Worm (Caenorhabditis elegans) whole organism, young adult: ENCODE measurements around the gene mab-21.

ENCODE experiments used
- ama-1 ChIP-seq, 3 experiments: fragments of 150-350 bp in 1 of 3; sonication (generic microtip) in 2 of 3; optimal IDR thresholded peaks; 2 replicates each; lab custom pipeline; 2014 to 2018; ENCODE audit warnings: missing biosample characterization in 2 of 3, missing genetic modification characterization in 2 of 3, missing genetic modification reagents in 2 of 3
- dox-1 ChIP-seq: fragments of 200-800 bp; sonication (Bioruptor generic); IDR thresholded peaks from 2 replicates; pipeline ENCODE4 v1.3.6; 2022; ENCODE audit warnings: missing genetic modification reagents, missing genetic modification characterization, missing compliant biosample characterization
- hlh-12 ChIP-seq: sonication (generic microtip); optimal IDR thresholded peaks from 2 replicates; lab custom pipeline; 2016; ENCODE audit warnings: missing genetic modification characterization, missing compliant biosample characterization
- snpc-1.1 ChIP-seq: sonication (generic microtip); optimal IDR thresholded peaks from 2 replicates; lab custom pipeline; 2017; ENCODE audit warnings: missing genetic modification characterization, mild to moderate bottlenecking, missing compliant biosample characterization, antibody characterized with exemption, moderate library complexity, missing genotype, missing genetic modification reagents; ENCODE audit not compliant: insufficient read depth

DNA sequence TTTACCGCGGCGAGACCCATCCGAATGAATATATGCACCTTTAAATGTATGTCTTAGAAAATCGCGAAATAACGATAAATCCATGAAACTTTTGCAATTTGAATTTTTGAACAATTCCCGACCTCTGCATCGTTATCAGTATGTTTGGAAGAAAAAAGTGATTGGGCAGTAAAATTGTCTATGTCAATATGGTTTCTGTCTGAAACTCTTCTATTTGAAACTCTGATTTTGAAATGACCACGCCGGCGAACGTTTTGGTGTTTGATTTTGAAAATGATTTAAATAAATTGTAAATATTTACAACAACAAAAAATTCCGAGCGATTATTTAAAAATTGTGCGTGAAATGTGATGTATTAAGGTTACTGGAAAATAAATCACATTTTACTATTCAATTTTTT lies 39.3 kb upstream of the mab-21 start:
- TF ChIP-seq hlh-12 (tag; lab: Kevin White, UChicago) (no peak), snpc-1.1 (tag; lab: Kevin White, UChicago) (no peak), ama-1 (optimal IDR thresholded peaks at IDR 0.05; lab: Kevin White, UChicago) (no peak), ama-1 (GFP tag; optimal IDR thresholded peaks at IDR 0.05; lab: Kevin White, UChicago) (no peak), dox-1 (no peak)
